Fruit fly (Drosophila melanogaster): Measurements from ENCODE around the gene Ran-like.

DNA sequence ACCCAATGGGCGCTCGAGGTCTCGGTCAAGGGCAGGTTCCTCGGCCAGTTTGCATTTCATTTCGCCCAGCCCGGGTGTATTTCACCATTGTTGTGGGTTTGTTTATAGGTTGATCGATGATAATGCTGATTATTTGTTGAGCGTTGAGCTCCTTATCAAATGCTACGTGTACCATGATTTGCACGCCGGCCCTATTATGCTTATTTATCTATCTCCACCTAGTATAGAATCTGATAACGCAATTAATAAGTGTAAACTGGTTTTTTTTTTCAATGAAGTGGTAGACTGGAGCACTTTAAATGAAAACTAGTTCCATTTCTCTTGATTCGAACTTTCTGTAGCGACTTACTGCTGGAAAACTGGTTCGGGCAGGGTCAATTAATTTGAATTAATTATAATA lies 17.1 kb upstream of the Ran-like start:
- TF ChIP-seq CTCF (optimal IDR thresholded peaks at IDR 0.05) (no peak), CG8478 (optimal IDR thresholded peaks at IDR 0.05) (no peak)

All from S2 (cell line).